Fruit fly (Drosophila melanogaster): Measurements from ENCODE around the gene CG15506.

- TF ChIP-seq CG8478 (optimal IDR thresholded peaks at IDR 0.05): no peak
- TF ChIP-seq CTCF (optimal IDR thresholded peaks at IDR 0.05): no peak
Measured at dm6 chr3R:29715277-29715676, 3.2 kb upstream of the CG15506 start, which contains the start of gene Dup99B.
